Fruit fly (Drosophila melanogaster): ENCODE measurements around the gene CG5391.

Gene CG5391

dm6 chr3R:22362218-22362907, 28.4 kb upstream of the CG5391 start, which contains the start of the genes JMJD6, CG7071 and Muted (continued):
- TF ChIP-seq zen2 (GFP tag; IDR thresholded peaks at IDR 0.05; ENCODE audit: partially characterized antibody) = peak; percentile 55; the same call in 1 of the 3 replicates
- TF ChIP-seq tgo (GFP tag; IDR thresholded peaks at IDR 0.05) = peak; percentile 87
- TF ChIP-seq CG1792 (GFP tag; optimal IDR thresholded peaks at IDR 0.05) = peak; percentile 65
- TF ChIP-seq cato (GFP tag; optimal IDR thresholded peaks at IDR 0.05; ENCODE audit: borderline replicate concordance) = peak; percentile 87
- peak; percentile 90 for TF ChIP-seq CG30020 (tag; optimal IDR thresholded peaks at IDR 0.05)
- TF ChIP-seq rib (GFP tag; IDR thresholded peaks at IDR 0.05) = peak; percentile 90; the same call in 1 of the 2 replicates
- peak; percentile 93 for TF ChIP-seq sisA (GFP tag; IDR thresholded peaks at IDR 0.05)
- no peak for TF ChIP-seq HLHmδ (GFP tag; optimal IDR thresholded peaks at IDR 0.05)
- TF ChIP-seq CoRest (tag; optimal IDR thresholded peaks at IDR 0.05) = peak; percentile 94
- TF ChIP-seq CG14667 (GFP tag; IDR thresholded peaks at IDR 0.05) = peak; percentile 89
- TF ChIP-seq CG6254 (GFP tag; optimal IDR thresholded peaks at IDR 0.05) = peak; percentile 62
- peak; percentile 79; the same call in 1 of the 2 replicates for TF ChIP-seq stc (GFP tag; IDR thresholded peaks at IDR 0.05)
- TF ChIP-seq yki (optimal IDR thresholded peaks at IDR 0.05) = no peak
- peak; percentile 96 for TF ChIP-seq Xbp1 (GFP tag; optimal IDR thresholded peaks at IDR 0.05)
- TF ChIP-seq CG17912 (GFP tag; optimal IDR thresholded peaks at IDR 0.05) = peak; percentile 88
- TF ChIP-seq CG12942 (GFP tag; optimal IDR thresholded peaks at IDR 0.05) = peak; percentile 89
- TF ChIP-seq Bteb2 (GFP tag; optimal IDR thresholded peaks at IDR 0.05) = peak; percentile 92
- TF ChIP-seq CG11093 (GFP tag; IDR thresholded peaks at IDR 0.05) = peak; percentile 85; the same call in 1 of the 3 replicates
- TF ChIP-seq crol (GFP tag; IDR thresholded peaks at IDR 0.05) = no peak
- TF ChIP-seq CG17359 (tag; optimal IDR thresholded peaks at IDR 0.05) = peak; percentile 90
- TF ChIP-seq Hr3 (GFP tag; optimal IDR thresholded peaks at IDR 0.05) = peak; percentile 92
- peak; percentile 95 for TF ChIP-seq CG9817 (tag; optimal IDR thresholded peaks at IDR 0.05)
- TF ChIP-seq lov (optimal IDR thresholded peaks at IDR 0.05) = no peak
- peak; percentile 87; the same call in 2 of the 3 replicates for TF ChIP-seq lov (GFP tag; IDR thresholded peaks at IDR 0.05)
- TF ChIP-seq repo (GFP tag; optimal IDR thresholded peaks at IDR 0.05) = peak; percentile 70
- peak; percentile 93 for TF ChIP-seq phol (tag; optimal IDR thresholded peaks at IDR 0.05)
- TF ChIP-seq CTCF (GFP tag; optimal IDR thresholded peaks at IDR 0.05) = peak; percentile 18
- TF ChIP-seq Fer2 (tag; optimal IDR thresholded peaks at IDR 0.05) = peak; percentile 92
- TF ChIP-seq CG7987 (GFP tag; optimal IDR thresholded peaks at IDR 0.05) = peak; percentile 86
- peak; percentile 92 for TF ChIP-seq CG4854 (GFP tag; optimal IDR thresholded peaks at IDR 0.05)
- TF ChIP-seq Doc2 (GFP tag; IDR thresholded peaks at IDR 0.05) = peak; percentile 18; the same call in 1 of the 2 replicates
- peak; percentile 98 for TF ChIP-seq Ets65A (GFP tag)
- TF ChIP-seq gem (tag; optimal IDR thresholded peaks at IDR 0.05) = peak; percentile 95
- TF ChIP-seq Meics (GFP tag; optimal IDR thresholded peaks at IDR 0.05) = peak; percentile 90
- TF ChIP-seq CG13624 (GFP tag; optimal IDR thresholded peaks at IDR 0.05) = peak; percentile 89
- TF ChIP-seq Hr39 (optimal IDR thresholded peaks at IDR 0.05) = no peak
- peak; percentile 86 for TF ChIP-seq CG17568 (GFP tag; optimal IDR thresholded peaks at IDR 0.05)
- TF ChIP-seq fd96Cb (tag; optimal IDR thresholded peaks at IDR 0.05) = peak; percentile 79
- peak; percentile 84 for TF ChIP-seq E2f1 (GFP tag; IDR thresholded peaks at IDR 0.05)
- TF ChIP-seq fd64A (GFP tag; optimal IDR thresholded peaks at IDR 0.05) = peak; percentile 26
- peak; percentile 93 for TF ChIP-seq Fer3 (tag; optimal IDR thresholded peaks at IDR 0.05)
- TF ChIP-seq CG2678 (tag; optimal IDR thresholded peaks at IDR 0.05) = peak; percentile 92
- TF ChIP-seq usp (GFP tag; optimal IDR thresholded peaks at IDR 0.05) = no peak
- TF ChIP-seq jing (GFP tag; optimal IDR thresholded peaks at IDR 0.05) = peak; percentile 69
- peak; percentile 72 for TF ChIP-seq CG6683 (GFP tag; optimal IDR thresholded peaks at IDR 0.05)
- TF ChIP-seq ERR (GFP tag; optimal IDR thresholded peaks at IDR 0.05) = peak; percentile 76
- peak; percentile 95 for TF ChIP-seq CG7372 (GFP tag; IDR thresholded peaks at IDR 0.05)
- TF ChIP-seq Ets97D (GFP tag; optimal IDR thresholded peaks at IDR 0.05) = peak; percentile 87
- peak; percentile 77 for TF ChIP-seq cwo (GFP tag; optimal IDR thresholded peaks at IDR 0.05)
- TF ChIP-seq pros (GFP tag; optimal IDR thresholded peaks at IDR 0.05) = peak; percentile 25
- TF ChIP-seq CkIIα-i1 (GFP tag; IDR thresholded peaks at IDR 0.05) = no peak

Data from whole organism, embryonic.